Worm (Caenorhabditis elegans): ENCODE results near the gene Y7A5A.7.

The Y7A5A.7 gene

ce11 chrX:15814548-15814947 lies 10.6 kb upstream of the Y7A5A.7 start:
- TF ChIP-seq aly-1 (tag; optimal IDR thresholded peaks at IDR 0.05): no peak
- no peak for TF ChIP-seq scrt-1 (GFP tag; IDR thresholded peaks at IDR 0.05)
- TF ChIP-seq tra-4 (tag; optimal IDR thresholded peaks at IDR 0.05): no peak
- TF ChIP-seq ceh-13 (GFP tag; optimal IDR thresholded peaks at IDR 0.05): no peak
- no peak for TF ChIP-seq hmbx-1 (tag; optimal IDR thresholded peaks at IDR 0.05)

- TF ChIP-seq aly-1 (tag; optimal IDR thresholded peaks at IDR 0.05): no peak
- TF ChIP-seq hmg-4 (GFP tag; optimal IDR thresholded peaks at IDR 0.05): no peak
- no peak for TF ChIP-seq flt-1 (GFP tag; IDR thresholded peaks at IDR 0.05)
- no peak for TF ChIP-seq scrt-1 (GFP tag; IDR thresholded peaks at IDR 0.05)
- TF ChIP-seq F13C5.2 (tag; optimal IDR thresholded peaks at IDR 0.05): no peak
- no peak for TF ChIP-seq sea-1 (GFP tag; conservative IDR thresholded peaks at IDR 0.05)
Observed at ce11 chrX:15811341-15811740, 7.4 kb upstream of the Y7A5A.7 start.

- TF ChIP-seq tbx-37 (GFP tag; conservative IDR thresholded peaks at IDR 0.05) (no peak), ceh-36 (tag; optimal IDR thresholded peaks at IDR 0.05) (no peak), pes-1 (GFP tag; IDR thresholded peaks at IDR 0.05) (no peak), ets-7 (tag; optimal IDR thresholded peaks at IDR 0.05) (no peak), ceh-13 (GFP tag; optimal IDR thresholded peaks at IDR 0.05) (no peak), hnd-1 (tag; optimal IDR thresholded peaks at IDR 0.05) (no peak), tbx-11 (GFP tag; IDR thresholded peaks at IDR 0.05) (no peak), ama-1 (optimal IDR thresholded peaks at IDR 0.05) (no peak), F13C5.2 (tag; optimal IDR thresholded peaks at IDR 0.05) (no peak)
Observed at ce11 chrX:15801827-15802226, 2.1 kb downstream of the Y7A5A.7 start.

ce11 chrX:15799595-15799994 lies 4.4 kb downstream of the Y7A5A.7 start, which contains the start of gene Y7A5A.6:
Gene Y7A5A.6, minus strand, starts transcription at chrX:15799695.
- TF ChIP-seq sea-1 (GFP tag; conservative IDR thresholded peaks at IDR 0.05): no peak
- no peak for TF ChIP-seq ceh-13 (GFP tag; optimal IDR thresholded peaks at IDR 0.05)
- TF ChIP-seq B0310.2 (tag; optimal IDR thresholded peaks at IDR 0.05): no peak
- no peak for TF ChIP-seq hmg-4 (GFP tag; optimal IDR thresholded peaks at IDR 0.05)
- no peak for TF ChIP-seq hmbx-1 (tag; optimal IDR thresholded peaks at IDR 0.05)
- TF ChIP-seq tbx-37 (GFP tag; conservative IDR thresholded peaks at IDR 0.05): no peak
- TF ChIP-seq hnd-1 (tag; optimal IDR thresholded peaks at IDR 0.05): no peak
- TF ChIP-seq tbx-11 (GFP tag; IDR thresholded peaks at IDR 0.05): no peak
- TF ChIP-seq flt-1 (GFP tag; IDR thresholded peaks at IDR 0.05): no peak
- TF ChIP-seq ets-7 (tag; optimal IDR thresholded peaks at IDR 0.05): no peak
- no peak for TF ChIP-seq F13C5.2 (tag; optimal IDR thresholded peaks at IDR 0.05)

- TF ChIP-seq ceh-36 (tag; optimal IDR thresholded peaks at IDR 0.05) (no peak), sea-1 (GFP tag; conservative IDR thresholded peaks at IDR 0.05) (no peak), F13C5.2 (tag; optimal IDR thresholded peaks at IDR 0.05) (no peak), pes-1 (GFP tag; IDR thresholded peaks at IDR 0.05) (no peak), scrt-1 (GFP tag; IDR thresholded peaks at IDR 0.05) (no peak), aly-1 (tag; optimal IDR thresholded peaks at IDR 0.05) (no peak), ets-7 (tag; optimal IDR thresholded peaks at IDR 0.05) (no peak)
Observed at ce11 chrX:15796633-15797032, 7.3 kb downstream of the Y7A5A.7 start.

ce11 chrX:15794977-15795376 lies 9.0 kb downstream of the Y7A5A.7 start, which contains the start of gene Y7A5A.10:
Gene Y7A5A.10, minus strand, starts transcription at chrX:15795077.
- TF ChIP-seq F13C5.2 (tag; optimal IDR thresholded peaks at IDR 0.05) (no peak), tra-4 (tag; optimal IDR thresholded peaks at IDR 0.05) (no peak), B0310.2 (tag; optimal IDR thresholded peaks at IDR 0.05) (no peak), flt-1 (GFP tag; IDR thresholded peaks at IDR 0.05) (no peak), ama-1 (optimal IDR thresholded peaks at IDR 0.05) (no peak), pes-1 (GFP tag; IDR thresholded peaks at IDR 0.05) (no peak), scrt-1 (GFP tag; IDR thresholded peaks at IDR 0.05) (no peak), ets-7 (tag; optimal IDR thresholded peaks at IDR 0.05) (no peak), hmbx-1 (tag; optimal IDR thresholded peaks at IDR 0.05) (no peak), ceh-36 (tag; optimal IDR thresholded peaks at IDR 0.05) (no peak), hmg-4 (GFP tag; optimal IDR thresholded peaks at IDR 0.05) (no peak)

ce11 chrX:15786726-15787125 lies 17.2 kb downstream of the Y7A5A.7 start, which contains the start of gene Y7A5A.5:
Gene Y7A5A.5, minus strand, starts transcription at chrX:15786826.
- TF ChIP-seq hnd-1 (tag; optimal IDR thresholded peaks at IDR 0.05): no peak
- no peak for TF ChIP-seq tbx-37 (GFP tag; conservative IDR thresholded peaks at IDR 0.05)
- no peak for TF ChIP-seq hmbx-1 (tag; optimal IDR thresholded peaks at IDR 0.05)
- no peak for TF ChIP-seq hmg-4 (GFP tag; optimal IDR thresholded peaks at IDR 0.05)
- TF ChIP-seq scrt-1 (GFP tag; IDR thresholded peaks at IDR 0.05): no peak
- no peak for TF ChIP-seq ama-1 (optimal IDR thresholded peaks at IDR 0.05)

ce11 chrX:15784570-15784969 lies 19.4 kb downstream of the Y7A5A.7 start, which contains the start of gene Y7A5A.3:
Gene Y7A5A.3, minus strand, starts transcription at chrX:15784670.
- no peak for TF ChIP-seq ceh-36 (tag; optimal IDR thresholded peaks at IDR 0.05)
- no peak for TF ChIP-seq ceh-13 (GFP tag; optimal IDR thresholded peaks at IDR 0.05)
- no peak for TF ChIP-seq tbx-11 (GFP tag; IDR thresholded peaks at IDR 0.05)
- TF ChIP-seq sea-1 (GFP tag; conservative IDR thresholded peaks at IDR 0.05): no peak
- TF ChIP-seq aly-1 (tag; optimal IDR thresholded peaks at IDR 0.05): no peak
- TF ChIP-seq B0310.2 (tag; optimal IDR thresholded peaks at IDR 0.05): no peak
- TF ChIP-seq pes-1 (GFP tag; IDR thresholded peaks at IDR 0.05): no peak
- TF ChIP-seq hmbx-1 (tag; optimal IDR thresholded peaks at IDR 0.05): no peak
- TF ChIP-seq tra-4 (tag; optimal IDR thresholded peaks at IDR 0.05): no peak

ce11 chrX:15782027-15782426 lies 21.9 kb downstream of the Y7A5A.7 start, which contains the start of gene Y7A5A.24:
Gene Y7A5A.24, minus strand, starts transcription at chrX:15782127.
- TF ChIP-seq sea-1 (GFP tag; conservative IDR thresholded peaks at IDR 0.05) (no peak), hmbx-1 (tag; optimal IDR thresholded peaks at IDR 0.05) (no peak), tbx-11 (GFP tag; IDR thresholded peaks at IDR 0.05) (no peak), ceh-36 (tag; optimal IDR thresholded peaks at IDR 0.05) (no peak), tra-4 (tag; optimal IDR thresholded peaks at IDR 0.05) (no peak), F13C5.2 (tag; optimal IDR thresholded peaks at IDR 0.05) (no peak), hmg-4 (GFP tag; optimal IDR thresholded peaks at IDR 0.05) (no peak)

Measured in whole organism, early embryonic.